Fruit fly (Drosophila melanogaster) S2 (cell line): Measurements from ENCODE around the gene shams.

Source experiments
- CG8478 ChIP-seq: fragments of >200 bp; optimal IDR thresholded peaks from 2 replicates; lab custom pipeline; 2018
- CTCF ChIP-seq, 2 experiments: fragments of >200 bp; optimal IDR thresholded peaks; 2 replicates each; lab custom pipeline; 2018

DNA sequence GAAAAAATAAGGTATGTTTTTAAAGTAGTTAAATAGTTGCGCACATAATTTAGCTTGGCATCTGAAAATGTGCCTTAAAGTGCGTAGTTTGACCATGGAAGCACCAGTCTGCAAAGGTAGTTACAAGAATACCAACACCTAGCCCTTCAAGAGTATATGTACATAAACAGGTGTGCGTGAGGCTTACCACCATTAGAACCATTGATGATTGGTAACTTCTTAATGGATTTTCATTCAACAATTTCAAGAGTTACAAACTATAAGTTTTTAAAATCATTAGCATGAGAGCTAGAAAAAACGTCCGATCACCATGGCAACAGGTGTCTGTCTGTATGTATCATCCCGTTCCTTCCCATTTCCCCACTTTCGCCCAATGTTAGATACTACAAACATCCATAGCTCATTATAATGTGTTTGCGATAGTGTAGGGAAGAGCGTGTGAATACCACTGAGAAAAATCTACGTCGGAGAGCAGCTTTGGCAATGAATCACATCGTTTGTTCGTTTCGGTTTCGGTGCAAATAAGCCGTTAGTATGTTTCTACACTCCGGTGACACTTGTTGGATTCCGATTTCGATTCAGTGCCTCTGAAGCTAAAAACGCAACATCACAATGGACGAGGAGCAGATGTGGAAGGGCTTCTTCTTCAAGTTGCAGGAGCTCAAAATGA, 17.8 kb downstream of the shams start:
- TF ChIP-seq CTCF (optimal IDR thresholded peaks at IDR 0.05; lab: Kevin White, UChicago) (no peak), CG8478 (lab: Kevin White, UChicago) (no peak)
